Fruit fly (Drosophila melanogaster) whole organism, adult: ENCODE results near the gene Hsp68.
A peak's percentile ranks its signal among the peaks of the same experiment; 100 is the strongest.

Experiments used
- CG11617 ChIP-seq: fragments of 200-800 bp; sonication (Bioruptor generic); optimal IDR thresholded peaks from 2 replicates; lab custom pipeline; 2017; ENCODE audit warnings: mild to moderate bottlenecking, missing biosample characterization, missing genetic modification reagents, missing genetic modification characterization
- CG12768 ChIP-seq: fragments of 200-800 bp; sonication (Bioruptor generic); optimal IDR thresholded peaks from 2 replicates; lab custom pipeline; 2017; ENCODE audit warnings: missing biosample characterization, missing genetic modification characterization, mild to moderate bottlenecking, moderate library complexity, missing genetic modification reagents
- CG14711 ChIP-seq: fragments of 200-800 bp; sonication (Bioruptor generic); optimal IDR thresholded peaks from 2 replicates; lab custom pipeline; 2018; ENCODE audit warnings: missing biosample characterization, mild to moderate bottlenecking, missing genetic modification characterization, moderate library complexity
- CG1620 ChIP-seq: fragments of 200-800 bp; sonication (Bioruptor generic); optimal IDR thresholded peaks from 2 replicates; lab custom pipeline; 2016; ENCODE audit warnings: missing biosample characterization, missing genetic modification characterization
- CG33017 ChIP-seq: fragments of 200-800 bp; sonication (Bioruptor generic); optimal IDR thresholded peaks from 2 replicates; lab custom pipeline; 2018; ENCODE audit warnings: missing biosample characterization, mild to moderate bottlenecking, missing genetic modification characterization, moderate library complexity
- CG5204 ChIP-seq: fragments of 200-800 bp; sonication (Bioruptor generic); optimal IDR thresholded peaks from 2 replicates; lab custom pipeline; 2016; ENCODE audit warnings: missing biosample characterization, missing genetic modification characterization
- CG7045 ChIP-seq: fragments of 200-800 bp; sonication (Bioruptor generic); optimal IDR thresholded peaks from 2 replicates; lab custom pipeline; 2017; ENCODE audit warnings: missing biosample characterization, mild to moderate bottlenecking, missing genetic modification characterization
- CG7101 ChIP-seq: fragments of 200-800 bp; sonication (Bioruptor generic); optimal IDR thresholded peaks from 2 replicates; lab custom pipeline; 2018; ENCODE audit warnings: missing biosample characterization, mild to moderate bottlenecking, missing genetic modification characterization, moderate library complexity
- Clk ChIP-seq: fragments of 200-800 bp; sonication (Bioruptor generic); optimal IDR thresholded peaks from 2 replicates; lab custom pipeline; 2017; ENCODE audit warnings: missing biosample characterization, missing genetic modification characterization
- Crg-1 ChIP-seq: fragments of 200-800 bp; sonication (Bioruptor generic); optimal IDR thresholded peaks from 2 replicates; lab custom pipeline; 2016; ENCODE audit warnings: missing biosample characterization, missing genetic modification characterization
- Hr96 ChIP-seq: fragments of 200-800 bp; sonication (Bioruptor generic); optimal IDR thresholded peaks from 2 replicates; lab custom pipeline; 2016; ENCODE audit warnings: missing biosample characterization, missing genetic modification characterization
- Mnt ChIP-seq: fragments of 200-800 bp; sonication (Bioruptor generic); optimal IDR thresholded peaks from 2 replicates; lab custom pipeline; 2016; ENCODE audit warnings: missing biosample characterization, mild to moderate bottlenecking, missing genetic modification characterization
- bab1 ChIP-seq: fragments of 200-800 bp; sonication (Bioruptor generic); optimal IDR thresholded peaks from 3 replicates; lab custom pipeline; 2019; ENCODE audit warnings: missing biosample characterization, mild to moderate bottlenecking, missing genetic modification characterization, moderate library complexity
- cic ChIP-seq: fragments of 200-800 bp; sonication (Bioruptor generic); optimal IDR thresholded peaks from 2 replicates; lab custom pipeline; 2017; ENCODE audit warnings: missing biosample characterization, mild to moderate bottlenecking, missing genetic modification characterization, moderate library complexity
- cnc ChIP-seq, 2 experiments: fragments of >200 bp; optimal IDR thresholded peaks; 2 replicates each; lab custom pipeline; 2017
- kay ChIP-seq: fragments of 200-800 bp; sonication (Bioruptor generic); peaks from one replicate; lab custom pipeline; 2016; ENCODE audit warnings: missing biosample characterization, missing genetic modification characterization, borderline replicate concordance
- ovo ChIP-seq: fragments of 200-800 bp; sonication (Bioruptor generic); optimal IDR thresholded peaks from 2 replicates; lab custom pipeline; 2016; ENCODE audit warnings: missing biosample characterization, missing genetic modification characterization
- pad ChIP-seq: fragments of 200-800 bp; sonication (Bioruptor generic); optimal IDR thresholded peaks from 3 replicates; lab custom pipeline; 2017; ENCODE audit warnings: missing biosample characterization, missing genetic modification characterization, mild to moderate bottlenecking, moderate library complexity, missing genetic modification reagents
- tj ChIP-seq: fragments of 200-800 bp; sonication (Bioruptor generic); optimal IDR thresholded peaks from 3 replicates; lab custom pipeline; 2017; ENCODE audit warnings: missing biosample characterization, mild to moderate bottlenecking, missing genetic modification characterization, moderate library complexity
- toe ChIP-seq: fragments of 200-800 bp; sonication (Bioruptor generic); optimal IDR thresholded peaks from 2 replicates; lab custom pipeline; 2016; ENCODE audit warnings: missing biosample characterization, missing genetic modification characterization

The Hsp68 gene

DNA sequence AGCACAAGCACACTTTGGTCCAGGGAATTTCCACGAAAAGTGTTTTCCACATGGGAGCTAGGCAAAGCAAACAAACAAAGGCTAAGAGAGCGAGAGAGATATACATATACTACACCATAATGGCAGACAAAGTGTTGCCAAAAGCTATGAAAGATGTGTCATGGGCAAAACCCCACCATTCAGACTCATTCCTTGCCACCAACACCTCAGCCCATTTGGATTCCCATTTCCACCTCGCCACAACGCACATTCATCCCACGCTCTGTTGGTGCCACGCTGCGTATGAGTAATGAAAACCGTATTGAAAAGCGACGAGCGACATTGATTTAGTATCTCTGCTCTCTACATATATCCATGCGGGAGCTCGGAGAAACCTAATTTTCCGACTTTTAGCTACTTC is 48.2 kb downstream of the Hsp68 start:
- no peak for TF ChIP-seq cic (GFP tag; lab: Kevin White, UChicago)
- no peak for TF ChIP-seq ovo (GFP tag; lab: Kevin White, UChicago)
- no peak for TF ChIP-seq CG5204
- TF ChIP-seq pad = no peak

DNA sequence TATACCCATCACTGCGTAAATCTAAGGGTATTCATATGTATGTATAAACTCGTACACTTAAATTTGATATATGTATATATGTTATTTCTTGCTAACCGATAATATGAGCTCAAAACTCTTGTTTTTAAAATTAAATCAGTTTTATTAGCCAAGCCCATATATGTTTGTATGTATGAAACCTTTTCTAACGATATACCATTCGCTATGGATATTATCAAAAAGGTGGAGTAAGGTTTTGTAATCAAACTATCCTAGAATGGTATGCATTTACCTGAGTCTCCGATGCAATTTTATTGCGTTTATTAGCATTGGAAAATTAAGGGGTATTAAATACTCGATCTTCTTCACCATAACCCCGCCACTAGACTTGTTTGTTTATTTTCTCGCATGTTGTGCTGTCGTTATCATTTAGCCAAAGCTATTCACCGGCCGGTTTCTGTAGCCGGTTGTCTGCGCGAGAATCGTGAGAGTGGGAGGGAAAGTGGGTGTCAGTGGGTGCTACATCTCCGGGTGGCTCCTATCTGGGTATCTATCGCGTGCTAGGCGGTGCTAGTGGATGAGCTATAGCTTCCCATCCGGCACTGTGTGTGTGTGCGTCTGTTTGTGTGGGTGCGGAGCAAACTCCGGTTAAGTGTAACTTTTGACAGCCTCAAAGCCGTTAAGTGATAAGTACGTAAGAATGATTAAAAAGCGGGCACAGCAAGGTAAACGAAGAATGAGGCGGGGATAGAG is 49.2 kb downstream of the Hsp68 start:
- TF ChIP-seq bab1 = no peak
- TF ChIP-seq pad = no peak
- TF ChIP-seq kay (GFP tag; lab: Kevin White, UChicago) = peak; percentile 66
- TF ChIP-seq ovo (GFP tag; lab: Kevin White, UChicago) = no peak
- TF ChIP-seq cic (GFP tag; lab: Kevin White, UChicago) = peak; percentile 41
- no peak for TF ChIP-seq Clk
- peak; percentile 5 for TF ChIP-seq Mnt (GFP tag; lab: Kevin White, UChicago)
- TF ChIP-seq CG14711 (tag; lab: Kevin White, UChicago) = no peak

DNA sequence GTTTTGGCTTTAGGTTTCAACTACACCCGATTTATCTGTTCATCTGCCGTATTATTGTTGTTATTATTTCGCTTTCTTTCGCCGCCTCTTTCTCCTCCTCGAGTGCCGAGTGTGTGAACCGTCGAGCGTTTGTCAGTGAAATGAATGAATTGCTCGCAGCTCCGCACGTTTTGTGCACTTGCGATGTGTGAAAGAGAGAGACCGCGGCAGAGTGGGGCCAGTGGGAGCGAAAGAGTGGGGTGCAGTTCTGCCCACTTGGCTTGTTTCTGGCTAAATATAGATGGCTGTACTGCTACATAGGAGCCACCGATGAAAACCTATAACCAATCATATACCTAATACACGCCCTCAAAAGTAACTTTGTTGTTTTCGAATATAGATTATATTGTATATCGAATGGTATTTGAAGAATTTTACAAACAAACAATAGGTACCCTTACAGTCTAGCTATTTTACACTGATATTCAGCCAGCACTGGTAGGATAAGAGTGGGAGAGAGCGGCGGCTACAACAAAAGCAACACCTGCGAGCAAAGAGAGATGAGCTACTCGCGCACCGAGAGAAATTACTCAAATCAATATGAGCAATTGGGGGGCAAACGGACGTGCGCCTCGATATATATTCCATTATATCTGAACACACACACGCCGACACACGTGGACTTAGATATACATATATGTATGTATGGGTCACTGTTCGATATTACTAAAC is 50.5 kb downstream of the Hsp68 start:
- no peak for TF ChIP-seq CG14711 (tag; lab: Kevin White, UChicago)
- no peak for TF ChIP-seq Crg-1 (GFP tag; lab: Kevin White, UChicago)
- peak; percentile 40 for TF ChIP-seq CG7101 (tag; lab: Kevin White, UChicago)
- peak; percentile 42 for TF ChIP-seq tj (GFP tag; lab: Kevin White, UChicago)
- TF ChIP-seq pad = peak; percentile 54
- TF ChIP-seq Hr96 (GFP tag; lab: Kevin White, UChicago) = peak; percentile 17
- TF ChIP-seq kay (GFP tag; lab: Kevin White, UChicago) = no peak
- no peak for TF ChIP-seq ovo (GFP tag; lab: Kevin White, UChicago)
- peak; percentile 48 for TF ChIP-seq toe (GFP tag; lab: Kevin White, UChicago)
- TF ChIP-seq CG33017 = peak; percentile 45
- peak; percentile 46 for TF ChIP-seq bab1
- TF ChIP-seq CG1620 (GFP tag; lab: Kevin White, UChicago) = no peak
- no peak for TF ChIP-seq Clk
- peak; percentile 19 for TF ChIP-seq CG12768
- peak; percentile 35 for TF ChIP-seq CG11617 (GFP tag; lab: Kevin White, UChicago)
- no peak for TF ChIP-seq cnc (optimal IDR thresholded peaks at IDR 0.05; lab: Kevin White, UChicago)
- TF ChIP-seq CG7045 (GFP tag; lab: Kevin White, UChicago) = peak; percentile 4
- TF ChIP-seq Mnt (GFP tag; lab: Kevin White, UChicago) = peak; percentile 62
- peak; percentile 17 for TF ChIP-seq CG5204
- peak; percentile 58 for TF ChIP-seq cic (GFP tag; lab: Kevin White, UChicago)
